Worm (Caenorhabditis elegans) whole organism, early embryonic: ENCODE data around the gene K10D2.8.

ENCODE experiments used
- B0310.2 ChIP-seq: sonication (generic microtip); optimal IDR thresholded peaks from 2 replicates; lab custom pipeline; 2016; ENCODE audit warnings: mild to moderate bottlenecking, missing genetic modification characterization, missing compliant biosample characterization
- F13C5.2 ChIP-seq: sonication (generic microtip); optimal IDR thresholded peaks from 2 replicates; lab custom pipeline; 2017; ENCODE audit warnings: mild to moderate bottlenecking, missing genetic modification characterization, inconsistent platforms, missing compliant biosample characterization
- aly-1 ChIP-seq: sonication (generic microtip); optimal IDR thresholded peaks from 2 replicates; lab custom pipeline; 2016; ENCODE audit warnings: missing genetic modification characterization, missing compliant biosample characterization
- ama-1 ChIP-seq: fragments of 150-350 bp; optimal IDR thresholded peaks from 2 replicates; lab custom pipeline; 2014
- ceh-13 ChIP-seq: fragments of 200-800 bp; sonication (Bioruptor generic); optimal IDR thresholded peaks from 2 replicates; lab custom pipeline; 2018; ENCODE audit warnings: mild to moderate bottlenecking, missing genetic modification characterization, missing compliant biosample characterization
- ceh-36 ChIP-seq: sonication (generic microtip); optimal IDR thresholded peaks from 2 replicates; lab custom pipeline; 2016; ENCODE audit warnings: missing genetic modification characterization, inconsistent platforms, missing compliant biosample characterization
- ets-7 ChIP-seq: sonication (generic microtip); optimal IDR thresholded peaks from 2 replicates; lab custom pipeline; 2016; ENCODE audit warnings: missing genotype, missing genetic modification characterization, missing compliant biosample characterization
- flt-1 ChIP-seq: fragments of 200-800 bp; sonication (Bioruptor generic); IDR thresholded peaks from 2 replicates; pipeline ENCODE4 v1.3.6; 2022; ENCODE audit warnings: missing genetic modification characterization, missing compliant biosample characterization
- hmbx-1 ChIP-seq: sonication (generic microtip); optimal IDR thresholded peaks from 2 replicates; lab custom pipeline; 2016; ENCODE audit warnings: mild to moderate bottlenecking, missing genetic modification characterization, missing compliant biosample characterization
- hmg-4 ChIP-seq: fragments of 200-800 bp; sonication (Bioruptor generic); optimal IDR thresholded peaks from 2 replicates; lab custom pipeline; 2018; ENCODE audit warnings: mild to moderate bottlenecking, missing genetic modification characterization, missing compliant biosample characterization
- hnd-1 ChIP-seq: sonication (generic microtip); optimal IDR thresholded peaks from 2 replicates; lab custom pipeline; 2016; ENCODE audit warnings: missing genetic modification characterization, missing compliant biosample characterization
- pes-1 ChIP-seq: fragments of 200-800 bp; sonication (Bioruptor generic); IDR thresholded peaks from 2 replicates; pipeline ENCODE4 v1.3.6; 2022; ENCODE audit warnings: missing genetic modification reagents, missing genetic modification characterization, missing compliant biosample characterization
- scrt-1 ChIP-seq: fragments of 200-800 bp; sonication (Bioruptor generic); IDR thresholded peaks from 2 replicates; pipeline ENCODE4 v1.3.6; 2022; ENCODE audit warnings: missing genetic modification characterization, missing compliant biosample characterization
- sea-1 ChIP-seq: fragments of 200-800 bp; sonication (Bioruptor generic); conservative IDR thresholded peaks from 2 replicates; pipeline ENCODE4 v1.3.6; 2022; ENCODE audit warnings: missing genetic modification characterization, missing compliant biosample characterization
- tbx-11 ChIP-seq: fragments of 200-800 bp; sonication (Bioruptor generic); IDR thresholded peaks from 2 replicates; pipeline ENCODE4 v1.3.6; 2022; ENCODE audit warnings: missing genetic modification characterization, missing compliant biosample characterization
- tbx-37 ChIP-seq: fragments of 200-800 bp; sonication (Bioruptor generic); conservative IDR thresholded peaks from 2 replicates; pipeline ENCODE4 v1.3.6; 2022; ENCODE audit warnings: missing genetic modification reagents, missing genetic modification characterization, missing compliant biosample characterization
- tra-4 ChIP-seq: sonication (generic microtip); optimal IDR thresholded peaks from 2 replicates; lab custom pipeline; 2017; ENCODE audit warnings: missing genetic modification characterization, missing compliant biosample characterization

Gene K10D2.8

ce11 chrIII:5208992-5209391 lies 20.5 kb downstream of the K10D2.8 start, which contains the start of gene syx-16:
syx-16 (minus strand) TSS chrIII:5209109.
- TF ChIP-seq ets-7 (tag; lab: Kevin White, UChicago) (no peak), F13C5.2 (tag; lab: Kevin White, UChicago) (no peak), sea-1 (GFP tag; lab: Robert Waterston, UW) (no peak), tbx-11 (GFP tag; lab: Robert Waterston, UW) (no peak), tbx-37 (no peak), ceh-13 (no peak), scrt-1 (GFP tag; lab: Robert Waterston, UW) (no peak), hmbx-1 (tag; lab: Kevin White, UChicago) (no peak), hmg-4 (GFP tag; lab: Kevin White, UChicago) (no peak)

ce11 chrIII:5210269-5210668 lies 21.7 kb downstream of the K10D2.8 start:
- no peak for TF ChIP-seq flt-1 (GFP tag; lab: Robert Waterston, UW)
- no peak for TF ChIP-seq tra-4 (tag; lab: Kevin White, UChicago)
- no peak for TF ChIP-seq ets-7 (tag; lab: Kevin White, UChicago)
- no peak for TF ChIP-seq scrt-1 (GFP tag; lab: Robert Waterston, UW)
- TF ChIP-seq ceh-36 (tag; lab: Kevin White, UChicago): no peak
- no peak for TF ChIP-seq F13C5.2 (tag; lab: Kevin White, UChicago)
- TF ChIP-seq aly-1 (tag; lab: Kevin White, UChicago): no peak

- TF ChIP-seq F13C5.2 (tag; lab: Kevin White, UChicago): peak; percentile 66
- peak; percentile 80 for TF ChIP-seq flt-1 (GFP tag; lab: Robert Waterston, UW)
- TF ChIP-seq hmg-4 (GFP tag; lab: Kevin White, UChicago): peak; percentile 93
- peak; percentile 84 for TF ChIP-seq pes-1 (GFP tag; lab: Robert Waterston, UW)
- TF ChIP-seq ceh-13: peak; percentile 47
- peak; percentile 55 for TF ChIP-seq ets-7 (tag; lab: Kevin White, UChicago)
- TF ChIP-seq aly-1 (tag; lab: Kevin White, UChicago): peak; percentile 90
- TF ChIP-seq hmbx-1 (tag; lab: Kevin White, UChicago): peak; percentile 16
- TF ChIP-seq hnd-1: peak; percentile 26
- TF ChIP-seq B0310.2: peak; percentile 63
- peak; percentile 40 for TF ChIP-seq tbx-37
- peak; percentile 75 for TF ChIP-seq scrt-1 (GFP tag; lab: Robert Waterston, UW)
- peak; percentile 76 for TF ChIP-seq sea-1 (GFP tag; lab: Robert Waterston, UW)
These were observed 22.7 kb downstream of the K10D2.8 start for ce11 chrIII:5211137-5211648.

- no peak for TF ChIP-seq hnd-1
- TF ChIP-seq B0310.2: no peak
- no peak for TF ChIP-seq hmbx-1 (tag; lab: Kevin White, UChicago)
- no peak for TF ChIP-seq hmg-4 (GFP tag; lab: Kevin White, UChicago)
- TF ChIP-seq tbx-37: no peak
These were observed 25.6 kb downstream of the K10D2.8 start for ce11 chrIII:5214162-5214561.

- no peak for TF ChIP-seq flt-1 (GFP tag; lab: Robert Waterston, UW)
- TF ChIP-seq tbx-37: no peak
- TF ChIP-seq F13C5.2 (tag; lab: Kevin White, UChicago): no peak
- TF ChIP-seq hnd-1: no peak
These were observed 26.8 kb downstream of the K10D2.8 start, which contains the start of gene ZC155.4 for ce11 chrIII:5215375-5215774. ZC155.4 (minus strand) TSS chrIII:5215475.

- no peak for TF ChIP-seq hnd-1
- no peak for TF ChIP-seq flt-1 (GFP tag; lab: Robert Waterston, UW)
- no peak for TF ChIP-seq ceh-36 (tag; lab: Kevin White, UChicago)
- TF ChIP-seq F13C5.2 (tag; lab: Kevin White, UChicago): no peak
- no peak for TF ChIP-seq scrt-1 (GFP tag; lab: Robert Waterston, UW)
- no peak for TF ChIP-seq tbx-37
- no peak for TF ChIP-seq hmg-4 (GFP tag; lab: Kevin White, UChicago)
- no peak for TF ChIP-seq aly-1 (tag; lab: Kevin White, UChicago)
- no peak for TF ChIP-seq pes-1 (GFP tag; lab: Robert Waterston, UW)
- no peak for TF ChIP-seq hmbx-1 (tag; lab: Kevin White, UChicago)
- TF ChIP-seq ama-1 (lab: Kevin White, UChicago): no peak
- no peak for TF ChIP-seq tra-4 (tag; lab: Kevin White, UChicago)
- no peak for TF ChIP-seq tbx-11 (GFP tag; lab: Robert Waterston, UW)
- TF ChIP-seq ceh-13: no peak
- TF ChIP-seq sea-1 (GFP tag; lab: Robert Waterston, UW): no peak
- TF ChIP-seq B0310.2: no peak
- no peak for TF ChIP-seq ets-7 (tag; lab: Kevin White, UChicago)
These were observed 29.0 kb downstream of the K10D2.8 start, which contains the start of gene cutl-19 for ce11 chrIII:5217511-5217910. cutl-19 (minus strand) TSS chrIII:5217611.

DNA sequence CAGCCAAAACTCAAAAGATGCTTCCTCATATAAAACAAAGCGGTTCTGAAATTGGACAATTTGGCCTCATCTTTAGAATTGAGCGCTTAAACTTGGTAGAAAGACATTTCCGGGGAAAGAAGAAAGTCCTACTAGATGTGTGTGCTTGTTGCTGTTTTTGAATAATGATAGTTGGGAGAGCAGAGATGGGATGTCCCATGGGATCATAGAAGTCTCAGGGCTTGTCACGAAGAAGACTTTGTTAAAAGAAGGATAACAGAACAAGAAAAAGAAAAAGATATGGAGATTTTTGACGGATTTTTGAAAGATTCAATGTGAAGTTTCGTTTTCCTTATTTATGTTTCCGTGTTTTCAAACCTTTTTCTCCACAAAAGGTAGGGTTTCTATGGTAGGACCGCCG lies 30.2 kb downstream of the K10D2.8 start, which contains the start of gene ZC155.2:
Gene ZC155.2, plus strand, starts transcription at position 301 of the 400 bp plus-strand sequence.
- TF ChIP-seq tbx-37 (no peak), sea-1 (GFP tag; lab: Robert Waterston, UW) (no peak)

DNA sequence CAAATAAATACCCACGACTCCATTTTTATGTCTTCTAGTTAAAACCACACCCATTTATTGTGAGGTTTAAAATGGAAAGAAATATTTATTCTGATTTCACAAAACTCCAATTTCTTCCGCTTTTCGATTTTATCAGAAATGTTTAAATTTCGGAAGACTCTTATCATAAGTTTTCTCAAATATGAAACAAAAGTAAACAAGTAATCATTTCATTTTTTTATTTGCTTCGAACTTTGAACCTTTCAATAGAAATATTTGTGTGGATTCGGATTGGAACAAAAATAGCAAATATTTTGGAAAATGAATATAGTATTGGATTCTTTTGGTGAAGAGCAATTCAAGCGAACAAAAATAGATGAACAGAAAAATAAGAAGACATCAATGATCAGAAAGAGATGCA lies 33.3 kb downstream of the K10D2.8 start:
- TF ChIP-seq hnd-1 (no peak), pes-1 (GFP tag; lab: Robert Waterston, UW) (no peak), flt-1 (GFP tag; lab: Robert Waterston, UW) (no peak), tbx-11 (GFP tag; lab: Robert Waterston, UW) (no peak), B0310.2 (no peak), scrt-1 (GFP tag; lab: Robert Waterston, UW) (no peak), sea-1 (GFP tag; lab: Robert Waterston, UW) (no peak), aly-1 (tag; lab: Kevin White, UChicago) (no peak)
